Fruit fly (Drosophila melanogaster): ENCODE measurements around the gene CG34164.

The CG34164 gene

DNA sequence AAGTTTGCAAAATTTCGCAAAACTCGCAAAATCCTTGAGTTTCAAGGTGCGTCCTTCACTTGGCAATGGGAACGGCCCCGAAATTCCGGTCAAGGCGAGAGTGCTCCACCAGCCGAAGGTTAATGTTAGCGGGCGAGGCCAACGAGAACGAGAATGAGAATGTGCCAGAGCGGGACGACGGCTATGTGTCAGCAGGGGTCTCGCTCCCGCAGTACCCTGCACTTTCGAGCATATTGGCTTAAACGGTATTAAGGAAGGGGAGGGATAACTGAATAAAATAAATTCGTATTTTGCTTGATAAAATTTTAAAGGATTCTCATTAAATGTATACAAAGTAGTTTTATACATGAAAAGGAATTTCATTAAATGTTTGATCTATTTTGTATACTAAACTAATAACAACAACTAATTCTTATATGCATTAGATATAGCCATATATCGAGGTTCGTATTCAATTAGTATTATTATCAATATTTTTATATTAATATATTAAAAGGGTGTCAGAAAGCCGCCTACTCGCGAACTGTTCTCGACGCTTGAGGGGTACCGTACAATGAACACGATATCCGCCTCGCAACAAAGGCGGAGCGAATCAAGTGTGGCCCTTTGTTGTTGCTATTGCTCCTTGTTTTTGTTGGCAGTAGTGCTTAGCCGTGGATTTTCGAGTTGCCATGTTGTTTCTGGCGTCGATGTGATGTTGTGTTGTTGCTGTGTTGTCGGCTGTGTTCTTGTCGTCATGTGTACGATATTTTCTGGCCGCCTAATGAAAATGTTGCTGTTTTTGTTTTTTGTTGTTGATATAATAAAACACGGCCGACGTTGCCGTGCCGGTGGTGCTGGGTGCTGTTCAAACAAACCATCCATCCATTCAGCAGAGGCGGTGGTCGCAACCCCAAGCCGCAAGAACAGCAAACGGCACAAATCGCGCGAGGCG is 49.5 kb upstream of the CG34164 start (continued):
- peak; percentile 100 for TF ChIP-seq ftz-f1 (GFP tag; optimal IDR thresholded peaks at IDR 0.05)
- TF ChIP-seq dmrt99B (tag; optimal IDR thresholded peaks at IDR 0.05): peak; percentile 96
- TF ChIP-seq nerfin-2 (GFP tag; IDR thresholded peaks at IDR 0.05; ENCODE audit: partially characterized antibody): no peak
- TF ChIP-seq CG17829 (tag; optimal IDR thresholded peaks at IDR 0.05): peak; percentile 97
- no peak for TF ChIP-seq CG1024 (GFP tag; IDR thresholded peaks at IDR 0.05)
- peak; percentile 56 for TF ChIP-seq HLHmδ (GFP tag; optimal IDR thresholded peaks at IDR 0.05)
- no peak for TF ChIP-seq CG11247 (GFP tag; IDR thresholded peaks at IDR 0.05)
- TF ChIP-seq CG1832 (GFP tag; optimal IDR thresholded peaks at IDR 0.05): peak; percentile 94
- peak; percentile 77 for TF ChIP-seq Deaf1 (tag; optimal IDR thresholded peaks at IDR 0.05)
- peak; percentile 99 for TF ChIP-seq nmo (GFP tag; optimal IDR thresholded peaks at IDR 0.05)
- TF ChIP-seq Nf-YB (GFP tag; optimal IDR thresholded peaks at IDR 0.05): peak; percentile 88
- peak; percentile 3 for TF ChIP-seq zfh2 (GFP tag; optimal IDR thresholded peaks at IDR 0.05)
- TF ChIP-seq Sox102F (GFP tag; optimal IDR thresholded peaks at IDR 0.05): peak; percentile 93
- peak; percentile 86 for TF ChIP-seq CG11723 (GFP tag; optimal IDR thresholded peaks at IDR 0.05)
- no peak for TF ChIP-seq ttk (GFP tag; IDR thresholded peaks at IDR 0.05)
- TF ChIP-seq Kr (GFP tag; optimal IDR thresholded peaks at IDR 0.05): no peak
- peak; percentile 76 for TF ChIP-seq Atf-2 (GFP tag; optimal IDR thresholded peaks at IDR 0.05)
- TF ChIP-seq Blimp-1 (GFP tag; optimal IDR thresholded peaks at IDR 0.05): peak; percentile 91
- TF ChIP-seq CrebB (tag; optimal IDR thresholded peaks at IDR 0.05): peak; percentile 51
- TF ChIP-seq Hr39 (optimal IDR thresholded peaks at IDR 0.05): no peak
- TF ChIP-seq CHES-1-like (GFP tag; optimal IDR thresholded peaks at IDR 0.05): peak; percentile 32
- TF ChIP-seq CG6765 (GFP tag; optimal IDR thresholded peaks at IDR 0.05): peak; percentile 91
- TF ChIP-seq gro (GFP tag; optimal IDR thresholded peaks at IDR 0.05): no peak
- TF ChIP-seq hth (optimal IDR thresholded peaks at IDR 0.05): no peak
- no peak for TF ChIP-seq h (optimal IDR thresholded peaks at IDR 0.05)
- TF ChIP-seq klu (GFP tag; IDR thresholded peaks at IDR 0.05): no peak
- peak; percentile 12 for TF ChIP-seq CG14965 (GFP tag; optimal IDR thresholded peaks at IDR 0.05; ENCODE audit: borderline replicate concordance)
- TF ChIP-seq CG30020 (tag; optimal IDR thresholded peaks at IDR 0.05): peak; percentile 84
- no peak for TF ChIP-seq CG11695 (GFP tag; IDR thresholded peaks at IDR 0.05)
- no peak for TF ChIP-seq inv (GFP tag; IDR thresholded peaks at IDR 0.05; ENCODE audit: partially characterized antibody)
- peak; percentile 65 for TF ChIP-seq Antp (GFP tag; optimal IDR thresholded peaks at IDR 0.05)
- peak; percentile 81 for TF ChIP-seq CG6254 (GFP tag; optimal IDR thresholded peaks at IDR 0.05)
- TF ChIP-seq Ravus (GFP tag; IDR thresholded peaks at IDR 0.05): no peak
- TF ChIP-seq CG1233 (GFP tag; optimal IDR thresholded peaks at IDR 0.05): peak; percentile 95
- peak; percentile 92 for TF ChIP-seq ind (GFP tag; optimal IDR thresholded peaks at IDR 0.05)
- peak; percentile 82 for TF ChIP-seq ERR (GFP tag; optimal IDR thresholded peaks at IDR 0.05)
- TF ChIP-seq btn (GFP tag; optimal IDR thresholded peaks at IDR 0.05): peak; percentile 46
- peak; percentile 86 for TF ChIP-seq Fer2 (tag; optimal IDR thresholded peaks at IDR 0.05)
- TF ChIP-seq Dip3 (GFP tag; optimal IDR thresholded peaks at IDR 0.05): peak; percentile 19
- peak; percentile 50 for TF ChIP-seq nau (GFP tag; optimal IDR thresholded peaks at IDR 0.05)
- peak; percentile 9 for TF ChIP-seq CG12769 (tag; optimal IDR thresholded peaks at IDR 0.05)
- peak; percentile 93 for TF ChIP-seq trem (tag; optimal IDR thresholded peaks at IDR 0.05)
- peak; percentile 45 for TF ChIP-seq dm (GFP tag; optimal IDR thresholded peaks at IDR 0.05)
- TF ChIP-seq Sry-β (GFP tag; optimal IDR thresholded peaks at IDR 0.05): peak; percentile 39
- no peak for TF ChIP-seq Rfx (GFP tag; IDR thresholded peaks at IDR 0.05)
- no peak for TF ChIP-seq CG14050 (GFP tag; IDR thresholded peaks at IDR 0.05)
- peak; percentile 86 for TF ChIP-seq CG1529 (GFP tag; optimal IDR thresholded peaks at IDR 0.05)
- peak; percentile 72 for TF ChIP-seq B-H2 (GFP tag; optimal IDR thresholded peaks at IDR 0.05)
- no peak for TF ChIP-seq Oaz (GFP tag; IDR thresholded peaks at IDR 0.05)
- no peak for TF ChIP-seq E2f2 (GFP tag; IDR thresholded peaks at IDR 0.05)
